Worm (Caenorhabditis elegans) whole organism, L1 larva: ENCODE measurements around the gene K01F9.2.

Experiments used
- C16A3.4 ChIP-seq: fragments of 150-350 bp; optimal IDR thresholded peaks from 2 replicates; lab custom pipeline; 2014; ENCODE audit warnings: missing biosample characterization, missing genetic modification characterization
- C34B4.2 ChIP-seq: sonication (generic microtip); optimal IDR thresholded peaks from 2 replicates; lab custom pipeline; 2017; ENCODE audit warnings: mild to moderate bottlenecking, missing genetic modification characterization, missing compliant biosample characterization
- F16B12.6 ChIP-seq: fragments of 150-350 bp; optimal IDR thresholded peaks from 2 replicates; lab custom pipeline; 2014; ENCODE audit warnings: missing biosample characterization, missing genetic modification characterization
- Y116A8C.19 ChIP-seq: sonication (generic microtip); optimal IDR thresholded peaks from 2 replicates; lab custom pipeline; 2016; ENCODE audit warnings: missing compliant biosample characterization, missing genetic modification characterization, borderline replicate concordance
- alr-1 ChIP-seq: fragments of 200-800 bp; sonication (Bioruptor generic); optimal IDR thresholded peaks from 2 replicates; lab custom pipeline; 2018; ENCODE audit warnings: borderline replicate concordance, mild to moderate bottlenecking, missing genetic modification characterization, missing compliant biosample characterization
- ceh-88 ChIP-seq: fragments of 200-800 bp; sonication (Bioruptor generic); IDR thresholded peaks from 2 replicates; pipeline ENCODE4 v1.3.6; 2022; ENCODE audit warnings: missing genetic modification characterization, missing compliant biosample characterization
- ceh-90 ChIP-seq: sonication (generic microtip); optimal IDR thresholded peaks from 2 replicates; lab custom pipeline; 2016; ENCODE audit warnings: missing genetic modification characterization, missing compliant biosample characterization
- ces-1 ChIP-seq: fragments of 150-350 bp; optimal IDR thresholded peaks from 2 replicates; lab custom pipeline; 2014; ENCODE audit warnings: missing biosample characterization, missing genetic modification reagents, missing genetic modification characterization
- dpl-1 ChIP-seq, 3 experiments: fragments of 150-350 bp in 2 of 3; sonication (generic microtip) in 1 of 3; optimal IDR thresholded peaks; 2 replicates each; lab custom pipeline; 2014 to 2017; ENCODE audit warnings: missing biosample characterization in 3 of 3, missing genetic modification characterization in 3 of 3, missing genetic modification reagents in 3 of 3
- dsc-1 ChIP-seq: sonication (generic microtip); optimal IDR thresholded peaks from 2 replicates; lab custom pipeline; 2016; ENCODE audit warnings: mild to moderate bottlenecking, missing genetic modification characterization, missing compliant biosample characterization
- efl-1 ChIP-seq, 4 experiments: fragments of 150-350 bp; optimal IDR thresholded peaks in 3 of 4; peaks in 1 of 4; 1 replicate in 1 of 4; 2 replicates in 3 of 4; lab custom pipeline; 2014; ENCODE audit warnings: missing biosample characterization in 2 of 4, missing genetic modification characterization in 2 of 4, missing genetic modification reagents in 2 of 4
- efl-3 ChIP-seq: fragments of 200-800 bp; sonication (Bioruptor generic); optimal IDR thresholded peaks from 2 replicates; lab custom pipeline; 2018; ENCODE audit warnings: mild to moderate bottlenecking, missing genetic modification characterization, missing compliant biosample characterization
- egl-27 ChIP-seq, 2 experiments: fragments of 150-350 bp in 1 of 2; sonication (generic microtip); optimal IDR thresholded peaks; 3 replicates each; lab custom pipeline; 2017 to 2018; ENCODE audit warnings: missing biosample characterization in 2 of 2, missing genetic modification characterization in 2 of 2, missing genetic modification reagents in 2 of 2
- elt-2 ChIP-seq: sonication (generic microtip); optimal IDR thresholded peaks from 2 replicates; lab custom pipeline; 2016; ENCODE audit warnings: missing genetic modification characterization, mild to moderate bottlenecking, inconsistent platforms, missing compliant biosample characterization, missing genetic modification reagents
- elt-3 ChIP-seq, 6 experiments: fragments of 150-350 bp in 1 of 6; sonication (generic microtip); optimal IDR thresholded peaks; 2 replicates each; lab custom pipeline; 2017 to 2018; ENCODE audit warnings: missing biosample characterization in 6 of 6, missing genetic modification characterization in 6 of 6, inconsistent platforms in 1 of 6
- fkh-10 ChIP-seq: sonication (generic microtip); optimal IDR thresholded peaks from 2 replicates; lab custom pipeline; 2017; ENCODE audit warnings: missing biosample characterization, missing genetic modification reagents, missing genetic modification characterization
- fos-1 ChIP-seq: fragments of 150-350 bp; optimal IDR thresholded peaks from 2 replicates; lab custom pipeline; 2014; ENCODE audit warnings: missing biosample characterization, missing genetic modification characterization
- hlh-17 ChIP-seq: fragments of 200-800 bp; sonication (Bioruptor generic); optimal IDR thresholded peaks from 2 replicates; lab custom pipeline; 2018; ENCODE audit warnings: missing genetic modification characterization, mild to moderate bottlenecking, missing compliant biosample characterization, moderate library complexity, borderline replicate concordance
- lin-13 ChIP-seq: fragments of 150-350 bp; optimal IDR thresholded peaks from 2 replicates; lab custom pipeline; 2014; ENCODE audit warnings: missing biosample characterization, missing genetic modification reagents, missing genetic modification characterization
- lir-3 ChIP-seq: sonication (generic microtip); optimal IDR thresholded peaks from 2 replicates; lab custom pipeline; 2016; ENCODE audit warnings: mild to moderate bottlenecking, missing genetic modification characterization, moderate library complexity, missing compliant biosample characterization; ENCODE audit not compliant: poor library complexity
- mab-9 ChIP-seq: fragments of 200-800 bp; sonication (Bioruptor generic); IDR thresholded peaks from 2 replicates; pipeline ENCODE4 v1.3.6; 2022; ENCODE audit warnings: missing genetic modification reagents, missing genetic modification characterization, missing compliant biosample characterization
- nhr-84 ChIP-seq: sonication (generic microtip); optimal IDR thresholded peaks from 2 replicates; lab custom pipeline; 2017; ENCODE audit warnings: missing biosample characterization, missing genetic modification characterization
- nhr-85 ChIP-seq: sonication (generic microtip); peaks from one replicate; lab custom pipeline; 2016; ENCODE audit warnings: missing genetic modification characterization, inconsistent platforms, missing compliant biosample characterization
- nhr-90 ChIP-seq: sonication (generic microtip); optimal IDR thresholded peaks from 2 replicates; lab custom pipeline; 2016; ENCODE audit warnings: mild to moderate bottlenecking, missing genetic modification characterization, missing compliant biosample characterization; ENCODE audit not compliant: poor library complexity
- pqm-1 ChIP-seq: sonication (generic microtip); optimal IDR thresholded peaks from 3 replicates; lab custom pipeline; 2017; ENCODE audit warnings: missing biosample characterization, missing genetic modification characterization
- snpc-4 ChIP-seq: fragments of 150-350 bp; optimal IDR thresholded peaks from 2 replicates; lab custom pipeline; 2014; ENCODE audit warnings: missing biosample characterization, missing genetic modification characterization
- swsn-7 ChIP-seq: sonication (generic microtip); optimal IDR thresholded peaks from 2 replicates; lab custom pipeline; 2016; ENCODE audit warnings: missing genetic modification characterization, missing compliant biosample characterization
- tlp-1 ChIP-seq: fragments of 150-350 bp; optimal IDR thresholded peaks from 2 replicates; lab custom pipeline; 2014; ENCODE audit warnings: missing biosample characterization, missing genetic modification characterization
- unc-30 ChIP-seq: sonication (generic microtip); optimal IDR thresholded peaks from 2 replicates; lab custom pipeline; 2017; ENCODE audit warnings: missing biosample characterization, missing genetic modification characterization
- unc-62 ChIP-seq: fragments of 150-350 bp; optimal IDR thresholded peaks from 2 replicates; lab custom pipeline; 2014; ENCODE audit warnings: missing biosample characterization, missing genetic modification reagents, missing genetic modification characterization
- unc-86 ChIP-seq: sonication (generic microtip); optimal IDR thresholded peaks from 2 replicates; lab custom pipeline; 2016; ENCODE audit warnings: missing genetic modification characterization, missing compliant biosample characterization
- zag-1 ChIP-seq: fragments of 150-350 bp; optimal IDR thresholded peaks from 2 replicates; lab custom pipeline; 2014; ENCODE audit warnings: missing biosample characterization, missing genetic modification characterization
- ztf-4 ChIP-seq: fragments of 150-350 bp; optimal IDR thresholded peaks from 2 replicates; lab custom pipeline; 2014; ENCODE audit warnings: missing biosample characterization, missing genetic modification characterization

The K01F9.2 gene

DNA sequence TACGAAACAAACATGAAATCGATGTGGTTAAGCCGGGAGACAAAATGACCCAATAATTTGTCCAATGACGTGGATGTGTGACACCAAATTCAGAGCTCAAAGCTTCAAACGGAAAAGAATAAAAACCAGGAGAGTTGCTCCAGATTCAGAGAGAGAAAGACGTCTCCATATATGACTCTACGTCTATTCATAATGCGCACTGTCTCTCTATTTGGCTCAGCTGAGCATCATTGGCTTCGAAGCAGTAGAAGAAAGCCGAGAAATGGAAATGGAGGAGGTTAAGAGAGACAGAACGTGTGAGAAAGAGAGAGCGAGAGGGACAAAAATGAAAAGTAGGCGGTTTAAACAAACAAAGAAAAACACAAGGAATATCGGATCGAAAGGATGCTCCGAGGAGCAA is 9.4 kb upstream of the K01F9.2 start (continued):
- TF ChIP-seq C16A3.4 (tag; lab: Kevin White, UChicago) (no peak), ceh-90 (no peak), mab-9 (GFP tag; lab: Robert Waterston, UW) (no peak), elt-2 (tag; lab: Kevin White, UChicago) (no peak), dsc-1 (peak; percentile 40), snpc-4 (tag; lab: Kevin White, UChicago) (no peak), ceh-88 (no peak), ces-1 (GFP tag; lab: Kevin White, UChicago) (no peak), nhr-85 (tag; lab: Kevin White, UChicago) (no peak), fos-1 (tag; lab: Kevin White, UChicago) (no peak), ztf-4 (no peak), pqm-1 (tag; lab: Kevin White, UChicago) (no peak), efl-3 (GFP tag; lab: Kevin White, UChicago) (no peak), hlh-17 (GFP tag; lab: Kevin White, UChicago) (no peak), unc-86 (tag; lab: Kevin White, UChicago) (peak; percentile 16), efl-1 (optimal IDR thresholded peaks at IDR 0.05; lab: Kevin White, UChicago) (peak; percentile 1 to 26), efl-1 (GFP tag; optimal IDR thresholded peaks at IDR 0.05 in 1 of 2; lab: Kevin White, UChicago) (no peak), Y116A8C.19 (no peak), nhr-84 (tag; lab: Kevin White, UChicago) (no peak), egl-27 (tag; optimal IDR thresholded peaks at IDR 0.05; lab: Kevin White, UChicago) (no peak), fkh-10 (no peak), unc-30 (no peak), zag-1 (tag; lab: Kevin White, UChicago) (no peak), dpl-1 (GFP tag; optimal IDR thresholded peaks at IDR 0.05; lab: Kevin White, UChicago) (peak in 1 of 3 experiments; percentile 26), swsn-7 (tag; lab: Kevin White, UChicago) (peak; percentile 20), nhr-90 (no peak), alr-1 (tag; lab: Kevin White, UChicago) (no peak), lin-13 (GFP tag; lab: Kevin White, UChicago) (no peak)

DNA sequence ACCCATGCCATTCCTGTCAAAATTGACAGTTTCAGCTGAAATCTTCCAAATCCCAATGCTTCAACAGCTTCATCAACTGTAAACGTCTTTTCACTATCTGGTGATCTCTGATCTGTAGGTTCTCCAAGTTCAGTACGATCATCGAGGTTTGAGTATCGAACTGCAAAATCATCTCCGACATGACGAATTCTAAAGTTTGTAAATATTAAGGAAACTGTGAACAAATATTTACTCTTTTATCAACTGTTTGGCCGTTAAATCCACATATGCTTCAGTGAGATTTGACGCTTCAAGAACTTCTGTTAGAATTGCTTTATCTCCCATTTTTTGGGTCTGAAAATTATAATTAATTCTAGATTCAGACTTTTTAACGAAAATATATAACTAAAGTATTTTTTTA is 8.2 kb upstream of the K01F9.2 start, which contains the start of gene svop-1:
TSS of gene svop-1 (minus strand) at position 339 of the 400 bp plus-strand sequence.
- TF ChIP-seq snpc-4 (tag; lab: Kevin White, UChicago) (no peak), dsc-1 (no peak), efl-1 (optimal IDR thresholded peaks at IDR 0.05; lab: Kevin White, UChicago) (no peak), efl-1 (GFP tag; optimal IDR thresholded peaks at IDR 0.05 in 1 of 2; lab: Kevin White, UChicago) (peak in 1 of 2 experiments; percentile 63)

DNA sequence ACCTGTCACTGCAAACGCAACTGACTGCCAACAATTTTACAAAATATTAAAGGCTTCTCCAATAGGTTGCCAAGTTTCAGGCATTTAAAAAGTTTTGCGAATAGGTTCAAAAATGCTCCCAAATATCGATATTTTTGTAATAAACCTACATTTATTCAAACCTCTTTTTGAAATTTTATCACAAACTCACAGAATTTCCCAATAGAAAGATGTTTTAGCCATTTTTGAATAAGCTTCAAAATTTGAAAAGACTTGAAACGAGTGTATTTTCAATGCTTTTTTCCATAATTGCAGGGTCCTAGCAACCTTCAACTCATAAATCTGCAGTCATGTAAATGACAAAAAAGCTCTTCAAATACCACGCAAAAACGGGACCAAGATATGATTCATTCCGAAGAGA is 5.4 kb upstream of the K01F9.2 start:
- TF ChIP-seq zag-1 (tag; lab: Kevin White, UChicago) (no peak), fkh-10 (no peak)

DNA sequence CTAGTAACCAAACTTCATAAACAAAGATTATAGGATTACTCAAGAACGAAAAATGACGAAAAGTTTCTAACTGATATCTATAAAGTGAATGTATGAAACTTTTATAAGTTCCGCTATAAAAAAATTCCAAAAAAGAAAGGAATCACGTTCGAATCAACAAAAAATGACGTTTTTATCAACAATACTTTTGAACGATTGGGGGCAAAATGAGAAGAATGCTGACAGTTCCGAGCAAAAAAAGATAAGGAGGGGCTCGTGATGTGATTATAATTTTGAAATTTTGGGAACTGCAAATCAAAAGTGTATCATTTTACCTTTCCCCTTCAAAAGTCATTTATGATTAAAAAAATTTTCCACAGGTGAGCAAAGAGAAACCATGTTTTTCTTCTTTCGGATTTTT is 2.0 kb upstream of the K01F9.2 start:
- TF ChIP-seq swsn-7 (tag; lab: Kevin White, UChicago): no peak
- no peak for TF ChIP-seq elt-3 (tag; optimal IDR thresholded peaks at IDR 0.05; lab: Kevin White, UChicago)
- no peak for TF ChIP-seq unc-62
- no peak for TF ChIP-seq mab-9 (GFP tag; lab: Robert Waterston, UW)
- TF ChIP-seq F16B12.6 (tag; lab: Kevin White, UChicago): no peak
- TF ChIP-seq C34B4.2 (tag; lab: Kevin White, UChicago): no peak
- no peak for TF ChIP-seq lir-3 (tag; lab: Kevin White, UChicago)
- TF ChIP-seq tlp-1 (tag; lab: Kevin White, UChicago): no peak
